Fruit fly (Drosophila melanogaster) Kc167 (cell line): ENCODE results near the gene Kal1.

Experiments used
- Sin3A ChIP-seq: fragments of >200 bp; optimal IDR thresholded peaks from 2 replicates; lab custom pipeline; 2018; ENCODE audit warnings: missing external identifiers
- h ChIP-seq: fragments of >200 bp; optimal IDR thresholded peaks from 3 replicates; lab custom pipeline; 2018; ENCODE audit warnings: missing external identifiers
- insv ChIP-seq: fragments of >200 bp; optimal IDR thresholded peaks from 3 replicates; lab custom pipeline; 2018; ENCODE audit warnings: missing external identifiers
- psq ChIP-seq: fragments of >200 bp; optimal IDR thresholded peaks from 2 replicates; lab custom pipeline; 2017; ENCODE audit warnings: missing external identifiers
- ttk ChIP-seq: sonication (Bioruptor generic); optimal IDR thresholded peaks from 2 replicates; lab custom pipeline; 2017; ENCODE audit warnings: missing external identifiers

- TF ChIP-seq psq (no peak), insv (lab: Kevin White, UChicago) (no peak), h (lab: Kevin White, UChicago) (no peak), Sin3A (lab: Kevin White, UChicago) (no peak), ttk (lab: Kevin White, UChicago) (no peak)
Observed at dm6 chr3R:24121669-24122068, 19.5 kb upstream of the Kal1 start.
